Worm (Caenorhabditis elegans) whole organism, late embryonic: ENCODE data around the gene srx-64.

Source experiments
- C08G9.2 ChIP-seq: sonication (generic microtip); optimal IDR thresholded peaks from 2 replicates; lab custom pipeline; 2016; ENCODE audit warnings: mild to moderate bottlenecking, missing genetic modification characterization, moderate library complexity, missing compliant biosample characterization
- T23F11.4 ChIP-seq: fragments of 200-800 bp; sonication (Bioruptor generic); optimal IDR thresholded peaks from 2 replicates; lab custom pipeline; 2018; ENCODE audit warnings: mild to moderate bottlenecking, missing genetic modification characterization, missing compliant biosample characterization
- ama-1 ChIP-seq: fragments of 150-350 bp; optimal IDR thresholded peaks from 2 replicates; lab custom pipeline; 2014
- ceh-34 ChIP-seq: sonication (generic microtip); optimal IDR thresholded peaks from 2 replicates; lab custom pipeline; 2016; ENCODE audit warnings: mild to moderate bottlenecking, missing genetic modification characterization, missing compliant biosample characterization
- eyg-1 ChIP-seq: sonication (generic microtip); optimal IDR thresholded peaks from 2 replicates; lab custom pipeline; 2016; ENCODE audit warnings: missing genotype, missing genetic modification characterization, missing compliant biosample characterization
- pqm-1 ChIP-seq: sonication (generic microtip); optimal IDR thresholded peaks from 2 replicates; lab custom pipeline; 2016; ENCODE audit warnings: missing genetic modification characterization, missing compliant biosample characterization
- sdc-2 ChIP-seq: sonication (generic microtip); optimal IDR thresholded peaks from 2 replicates; lab custom pipeline; 2016; ENCODE audit warnings: missing genotype, missing genetic modification characterization, missing compliant biosample characterization
- ttx-3 ChIP-seq: sonication (generic microtip); optimal IDR thresholded peaks from 2 replicates; lab custom pipeline; 2016; ENCODE audit warnings: missing genetic modification reagents, missing genetic modification characterization, missing compliant biosample characterization
- unc-3 ChIP-seq, 2 experiments: fragments of 200-800 bp in 1 of 2; sonication (Bioruptor generic) in 1 of 2; sonication (generic microtip) in 1 of 2; conservative IDR thresholded peaks in 1 of 2; optimal IDR thresholded peaks in 1 of 2; 2 replicates each; pipeline versions ENCODE4 v1.3.6 to Lab custom; 2016 to 2022; ENCODE audit warnings: missing compliant biosample characterization in 2 of 2, missing genetic modification characterization in 2 of 2, missing genetic modification reagents in 1 of 2

- TF ChIP-seq ttx-3 (tag; lab: Kevin White, UChicago) (no peak), C08G9.2 (tag; lab: Kevin White, UChicago) (no peak), pqm-1 (tag; lab: Kevin White, UChicago) (no peak), sdc-2 (tag; lab: Kevin White, UChicago) (no peak), ama-1 (lab: Kevin White, UChicago) (no peak), ceh-34 (tag; lab: Kevin White, UChicago) (no peak), eyg-1 (no peak), unc-3 (GFP tag; conservative IDR thresholded peaks at IDR 0.05; lab: Robert Waterston, UW) (no peak), unc-3 (tag; optimal IDR thresholded peaks at IDR 0.05; lab: Kevin White, UChicago) (no peak), T23F11.4 (GFP tag; lab: Kevin White, UChicago) (no peak)
Measured at ce11 chrV:3894661-3895060, 34.5 kb upstream of the srx-64 start, which contains the start of gene sre-9.
